Worm (Caenorhabditis elegans) whole organism, L1 larva: ENCODE results near the gene shk-1.

ENCODE experiments used
- C04F5.9 ChIP-seq: sonication (generic microtip); optimal IDR thresholded peaks from 2 replicates; lab custom pipeline; 2016; ENCODE audit warnings: missing genetic modification characterization, missing compliant biosample characterization
- C34B4.2 ChIP-seq: sonication (generic microtip); optimal IDR thresholded peaks from 2 replicates; lab custom pipeline; 2017; ENCODE audit warnings: mild to moderate bottlenecking, missing genetic modification characterization, missing compliant biosample characterization
- Y116A8C.19 ChIP-seq: sonication (generic microtip); optimal IDR thresholded peaks from 2 replicates; lab custom pipeline; 2016; ENCODE audit warnings: missing compliant biosample characterization, missing genetic modification characterization, borderline replicate concordance
- ceh-8 ChIP-seq: fragments of 200-800 bp; sonication (Bioruptor generic); optimal IDR thresholded peaks from 2 replicates; lab custom pipeline; 2018; ENCODE audit warnings: mild to moderate bottlenecking, missing genetic modification characterization, moderate library complexity, missing compliant biosample characterization
- ceh-88 ChIP-seq: fragments of 200-800 bp; sonication (Bioruptor generic); IDR thresholded peaks from 2 replicates; pipeline ENCODE4 v1.3.6; 2022; ENCODE audit warnings: missing genetic modification characterization, missing compliant biosample characterization
- ces-1 ChIP-seq: fragments of 150-350 bp; optimal IDR thresholded peaks from 2 replicates; lab custom pipeline; 2014; ENCODE audit warnings: missing biosample characterization, missing genetic modification reagents, missing genetic modification characterization
- dsc-1 ChIP-seq: sonication (generic microtip); optimal IDR thresholded peaks from 2 replicates; lab custom pipeline; 2016; ENCODE audit warnings: mild to moderate bottlenecking, missing genetic modification characterization, missing compliant biosample characterization
- efl-1 ChIP-seq, 4 experiments: fragments of 150-350 bp; optimal IDR thresholded peaks in 3 of 4; peaks in 1 of 4; 1 replicate in 1 of 4; 2 replicates in 3 of 4; lab custom pipeline; 2014; ENCODE audit warnings: missing biosample characterization in 2 of 4, missing genetic modification characterization in 2 of 4, missing genetic modification reagents in 2 of 4
- egl-13 ChIP-seq: sonication (generic microtip); optimal IDR thresholded peaks from 2 replicates; lab custom pipeline; 2016; ENCODE audit warnings: missing genotype, missing genetic modification reagents, missing genetic modification characterization, missing compliant biosample characterization
- elt-2 ChIP-seq: sonication (generic microtip); optimal IDR thresholded peaks from 2 replicates; lab custom pipeline; 2016; ENCODE audit warnings: missing genetic modification characterization, mild to moderate bottlenecking, inconsistent platforms, missing compliant biosample characterization, missing genetic modification reagents
- ets-5 ChIP-seq: fragments of 200-800 bp; sonication (Bioruptor generic); IDR thresholded peaks from 2 replicates; pipeline ENCODE4 v1.3.6; 2022; ENCODE audit warnings: missing genetic modification characterization, missing compliant biosample characterization
- hlh-17 ChIP-seq: fragments of 200-800 bp; sonication (Bioruptor generic); optimal IDR thresholded peaks from 2 replicates; lab custom pipeline; 2018; ENCODE audit warnings: missing genetic modification characterization, mild to moderate bottlenecking, missing compliant biosample characterization, moderate library complexity, borderline replicate concordance
- hlh-4 ChIP-seq: sonication (generic microtip); optimal IDR thresholded peaks from 2 replicates; lab custom pipeline; 2016; ENCODE audit warnings: mild to moderate bottlenecking, missing genetic modification characterization, missing compliant biosample characterization
- hpl-2 ChIP-seq: fragments of 150-350 bp; optimal IDR thresholded peaks from 2 replicates; lab custom pipeline; 2014; ENCODE audit warnings: missing biosample characterization, missing genetic modification reagents, missing genetic modification characterization
- jun-1 ChIP-seq: fragments of 150-350 bp; optimal IDR thresholded peaks from 2 replicates; lab custom pipeline; 2014; ENCODE audit warnings: missing biosample characterization, missing genetic modification reagents, missing genetic modification characterization
- lin-14 ChIP-seq: fragments of 200-800 bp; sonication (Bioruptor generic); optimal IDR thresholded peaks from 2 replicates; lab custom pipeline; 2018; ENCODE audit warnings: mild to moderate bottlenecking, missing genetic modification characterization, moderate library complexity, missing compliant biosample characterization
- lin-35 ChIP-seq, 2 experiments: fragments of 150-350 bp; optimal IDR thresholded peaks; 2 replicates each; lab custom pipeline; 2014; ENCODE audit warnings: missing biosample characterization in 2 of 2, missing genetic modification characterization in 2 of 2, missing genetic modification reagents in 2 of 2
- lir-3 ChIP-seq: sonication (generic microtip); optimal IDR thresholded peaks from 2 replicates; lab custom pipeline; 2016; ENCODE audit warnings: mild to moderate bottlenecking, missing genetic modification characterization, moderate library complexity, missing compliant biosample characterization; ENCODE audit not compliant: poor library complexity
- lsy-2 ChIP-seq, 2 experiments: fragments of 150-350 bp; optimal IDR thresholded peaks; 2 replicates each; lab custom pipeline; 2014; ENCODE audit warnings: missing biosample characterization in 2 of 2, missing genetic modification characterization in 2 of 2
- mab-9 ChIP-seq: fragments of 200-800 bp; sonication (Bioruptor generic); IDR thresholded peaks from 2 replicates; pipeline ENCODE4 v1.3.6; 2022; ENCODE audit warnings: missing genetic modification reagents, missing genetic modification characterization, missing compliant biosample characterization
- nhr-12 ChIP-seq: sonication (generic microtip); optimal IDR thresholded peaks from 2 replicates; lab custom pipeline; 2017; ENCODE audit warnings: missing biosample characterization, missing genetic modification characterization
- nhr-19 ChIP-seq: fragments of 200-800 bp; sonication (Bioruptor generic); conservative IDR thresholded peaks from 2 replicates; pipeline ENCODE4 v1.3.6; 2022; ENCODE audit warnings: missing genetic modification characterization, missing compliant biosample characterization
- nhr-20 ChIP-seq: sonication (generic microtip); optimal IDR thresholded peaks from 2 replicates; lab custom pipeline; 2016; ENCODE audit warnings: mild to moderate bottlenecking, missing genetic modification characterization, missing compliant biosample characterization
- nhr-237 ChIP-seq: fragments of 150-350 bp; optimal IDR thresholded peaks from 2 replicates; lab custom pipeline; 2014; ENCODE audit warnings: missing biosample characterization, missing genetic modification characterization
- nhr-28 ChIP-seq: fragments of 150-350 bp; optimal IDR thresholded peaks from 2 replicates; lab custom pipeline; 2014; ENCODE audit warnings: missing biosample characterization, missing genetic modification characterization
- nhr-71 ChIP-seq: sonication (generic microtip); optimal IDR thresholded peaks from 2 replicates; lab custom pipeline; 2016; ENCODE audit warnings: mild to moderate bottlenecking, missing genetic modification characterization, moderate library complexity, missing compliant biosample characterization
- nhr-77 ChIP-seq: fragments of 150-350 bp; optimal IDR thresholded peaks from 2 replicates; lab custom pipeline; 2014; ENCODE audit warnings: missing biosample characterization, missing genetic modification characterization
- nhr-85 ChIP-seq: sonication (generic microtip); peaks from one replicate; lab custom pipeline; 2016; ENCODE audit warnings: missing genetic modification characterization, inconsistent platforms, missing compliant biosample characterization
- nhr-90 ChIP-seq: sonication (generic microtip); optimal IDR thresholded peaks from 2 replicates; lab custom pipeline; 2016; ENCODE audit warnings: mild to moderate bottlenecking, missing genetic modification characterization, missing compliant biosample characterization; ENCODE audit not compliant: poor library complexity
- pqm-1 ChIP-seq: sonication (generic microtip); optimal IDR thresholded peaks from 3 replicates; lab custom pipeline; 2017; ENCODE audit warnings: missing biosample characterization, missing genetic modification characterization
- rnt-1 ChIP-seq: sonication (generic microtip); optimal IDR thresholded peaks from 2 replicates; lab custom pipeline; 2016; ENCODE audit warnings: mild to moderate bottlenecking, missing genetic modification characterization, moderate library complexity, missing compliant biosample characterization
- swsn-7 ChIP-seq: sonication (generic microtip); optimal IDR thresholded peaks from 2 replicates; lab custom pipeline; 2016; ENCODE audit warnings: missing genetic modification characterization, missing compliant biosample characterization
- tbx-2 ChIP-seq: sonication (generic microtip); optimal IDR thresholded peaks from 2 replicates; lab custom pipeline; 2016; ENCODE audit warnings: missing genetic modification characterization, missing compliant biosample characterization
- unc-30 ChIP-seq: sonication (generic microtip); optimal IDR thresholded peaks from 2 replicates; lab custom pipeline; 2017; ENCODE audit warnings: missing biosample characterization, missing genetic modification characterization
- unc-62 ChIP-seq: fragments of 150-350 bp; optimal IDR thresholded peaks from 2 replicates; lab custom pipeline; 2014; ENCODE audit warnings: missing biosample characterization, missing genetic modification reagents, missing genetic modification characterization
- unc-98 ChIP-seq: fragments of 200-800 bp; sonication (Bioruptor generic); IDR thresholded peaks from 2 replicates; pipeline ENCODE4 v1.3.6; 2022; ENCODE audit warnings: missing genetic modification characterization, missing compliant biosample characterization
- vab-15 ChIP-seq: sonication (generic microtip); optimal IDR thresholded peaks from 2 replicates; lab custom pipeline; 2017; ENCODE audit warnings: missing genotype, mild to moderate bottlenecking, missing genetic modification characterization, missing compliant biosample characterization
- xbp-1 ChIP-seq: sonication (generic microtip); optimal IDR thresholded peaks from 2 replicates; lab custom pipeline; 2016; ENCODE audit warnings: missing genetic modification characterization, missing compliant biosample characterization
- zip-4 ChIP-seq: fragments of 200-800 bp; sonication (Bioruptor generic); optimal IDR thresholded peaks from 2 replicates; lab custom pipeline; 2018; ENCODE audit warnings: mild to moderate bottlenecking, missing genetic modification characterization, moderate library complexity, missing compliant biosample characterization

The shk-1 gene

DNA sequence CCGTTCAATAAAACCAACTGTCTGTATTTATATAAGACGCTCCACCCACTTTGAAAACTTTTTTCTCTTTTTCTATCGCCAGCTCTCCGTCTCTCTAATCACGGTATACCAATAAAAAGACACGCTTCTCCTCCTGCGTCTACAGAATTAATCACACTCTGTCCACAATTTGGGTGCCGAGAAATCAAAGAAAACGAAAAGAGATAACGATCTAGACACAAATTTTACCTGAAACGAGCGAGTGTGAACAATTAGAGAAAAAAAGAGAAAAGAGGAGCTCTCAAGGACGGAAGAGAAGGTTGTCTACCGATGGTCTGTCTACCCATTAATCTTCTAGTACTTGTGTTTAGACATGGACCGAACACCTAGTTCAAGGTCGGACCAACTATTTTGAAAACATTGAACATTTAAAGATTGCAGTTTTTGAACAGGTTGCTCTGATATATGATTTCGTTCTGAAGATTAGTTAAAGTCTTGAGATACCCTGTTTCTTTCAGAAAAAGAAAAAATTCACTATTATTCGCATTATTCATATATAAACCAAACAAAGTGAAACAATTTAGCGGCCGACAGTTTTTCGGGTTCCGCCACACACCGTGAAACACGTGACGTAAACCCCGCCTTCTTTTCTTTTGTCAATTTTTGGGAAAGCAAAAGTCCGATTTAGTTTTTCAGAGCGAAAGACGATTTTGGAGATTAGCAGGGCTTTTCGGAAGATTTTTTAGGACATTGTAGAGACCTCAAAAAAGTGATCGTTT lies 29.5 kb downstream of the shk-1 start, which contains the start of gene cyp-13A2 (continued):
- TF ChIP-seq jun-1 (tag; lab: Kevin White, UChicago) (no peak), Y116A8C.19 (tag; lab: Kevin White, UChicago) (no peak), rnt-1 (peak; percentile 75), unc-98 (GFP tag; lab: Robert Waterston, UW) (no peak), hpl-2 (GFP tag; lab: Kevin White, UChicago) (no peak), ces-1 (GFP tag; lab: Kevin White, UChicago) (no peak), egl-13 (no peak), C34B4.2 (no peak), dsc-1 (tag; lab: Kevin White, UChicago) (no peak), zip-4 (GFP tag; lab: Kevin White, UChicago) (no peak), C04F5.9 (no peak), unc-62 (GFP tag; lab: Kevin White, UChicago) (no peak)
- TF ChIP-seq, all 84 proteins: peak for 28

DNA sequence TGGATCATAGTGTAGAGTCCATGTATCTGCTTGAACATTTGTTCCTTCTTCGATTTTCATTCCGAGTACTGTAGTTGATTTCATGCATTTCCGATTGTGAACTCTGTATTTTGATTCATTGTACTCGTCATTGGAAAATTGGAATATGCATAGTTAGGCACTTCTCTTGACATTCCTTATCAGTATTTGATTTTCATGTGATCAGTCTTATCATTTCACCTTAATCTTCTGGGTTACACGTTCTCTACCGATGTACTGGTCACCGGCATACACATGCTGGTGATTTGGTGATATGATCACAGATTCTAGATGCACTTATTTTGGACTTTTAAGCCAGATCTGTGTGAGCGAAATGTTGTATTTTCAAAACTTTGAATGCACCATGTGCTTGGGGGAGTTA lies 33.2 kb downstream of the shk-1 start:
- peak; percentile 14 for TF ChIP-seq nhr-90 (tag; lab: Kevin White, UChicago)
- no peak for TF ChIP-seq vab-15 (tag; lab: Kevin White, UChicago)
- no peak for TF ChIP-seq xbp-1 (tag; lab: Kevin White, UChicago)
- TF ChIP-seq lin-14 (GFP tag; lab: Kevin White, UChicago) = peak; percentile 31
- TF ChIP-seq nhr-19 (GFP tag; lab: Robert Waterston, UW) = no peak
- TF ChIP-seq lsy-2 (tag; optimal IDR thresholded peaks at IDR 0.05; lab: Kevin White, UChicago) = no peak
- no peak for TF ChIP-seq rnt-1
- TF ChIP-seq ets-5 = no peak
- TF ChIP-seq nhr-20 (tag; lab: Kevin White, UChicago) = peak; percentile 62
- TF ChIP-seq nhr-237 = no peak
- TF ChIP-seq pqm-1 (tag; lab: Kevin White, UChicago) = peak; percentile 81
- no peak for TF ChIP-seq swsn-7 (tag; lab: Kevin White, UChicago)
- no peak for TF ChIP-seq unc-30 (tag; lab: Kevin White, UChicago)
- TF ChIP-seq dsc-1 (tag; lab: Kevin White, UChicago) = no peak
- TF ChIP-seq nhr-71 (tag; lab: Kevin White, UChicago) = peak; percentile 40
- no peak for TF ChIP-seq nhr-85
- TF ChIP-seq efl-1 (optimal IDR thresholded peaks at IDR 0.05; lab: Kevin White, UChicago) = no peak
- peak in 1 of 2 experiments; percentile 4 for TF ChIP-seq efl-1 (GFP tag; optimal IDR thresholded peaks at IDR 0.05 in 1 of 2; lab: Kevin White, UChicago)
- TF ChIP-seq elt-2 (tag; lab: Kevin White, UChicago) = peak; percentile 95
- TF ChIP-seq C34B4.2 = no peak
- TF ChIP-seq jun-1 (tag; lab: Kevin White, UChicago) = peak; percentile 32
- no peak for TF ChIP-seq lir-3 (tag; lab: Kevin White, UChicago)
- TF ChIP-seq lin-35 (GFP tag; optimal IDR thresholded peaks at IDR 0.05; lab: Kevin White, UChicago) = peak in 1 of 2 experiments; percentile 45

DNA sequence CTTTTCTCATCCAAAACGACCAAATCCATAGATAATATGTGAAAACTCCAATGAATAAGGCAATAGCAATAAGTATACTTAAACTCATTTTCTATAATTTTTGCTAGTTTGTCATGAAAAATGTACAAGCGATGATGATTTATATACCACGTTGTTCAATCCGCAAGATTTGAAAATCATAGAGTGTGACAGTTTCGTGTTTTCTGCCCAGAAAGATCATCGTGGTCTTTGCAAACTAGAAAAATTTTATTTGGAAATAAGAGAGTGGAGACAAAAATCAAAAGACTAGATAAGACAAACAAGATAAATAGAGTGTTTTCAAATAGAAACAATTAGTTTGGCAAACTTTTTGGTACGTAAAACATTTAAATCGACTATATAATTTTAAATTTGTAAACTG lies 35.2 kb downstream of the shk-1 start, which contains the start of gene cyp-13A3:
Gene cyp-13A3 (minus strand): TSS at position 101 of the 400 bp plus-strand sequence.
- TF ChIP-seq swsn-7 (tag; lab: Kevin White, UChicago) (no peak), unc-98 (GFP tag; lab: Robert Waterston, UW) (no peak), nhr-28 (tag; lab: Kevin White, UChicago) (no peak), nhr-20 (tag; lab: Kevin White, UChicago) (peak; percentile 70), lsy-2 (tag; optimal IDR thresholded peaks at IDR 0.05; lab: Kevin White, UChicago) (no peak)
- TF ChIP-seq, all 84 proteins: peak for 1

DNA sequence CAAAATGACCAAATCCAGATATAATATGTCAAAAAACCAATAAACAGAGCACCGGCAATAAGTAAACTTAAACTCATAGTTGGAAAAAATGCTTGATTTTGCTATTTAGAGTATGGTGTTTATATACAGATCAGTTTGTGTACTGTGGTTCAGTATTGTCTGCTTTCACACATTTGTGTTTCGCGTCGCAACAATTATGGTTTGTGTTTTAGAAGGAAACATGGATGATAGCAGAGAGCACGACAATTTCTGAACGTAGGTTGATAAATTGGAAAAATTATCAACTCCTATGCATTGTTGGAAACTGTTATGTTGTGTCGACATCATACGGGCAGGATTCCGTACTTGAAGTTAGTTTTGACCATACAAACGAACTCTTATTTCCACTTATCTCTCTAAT lies 39.6 kb downstream of the shk-1 start, which contains the start of gene cyp-13A4:
Gene cyp-13A4 (minus strand): TSS at position 77 of the 400 bp plus-strand sequence.
- TF ChIP-seq hlh-4 (no peak), unc-98 (GFP tag; lab: Robert Waterston, UW) (no peak), zip-4 (GFP tag; lab: Kevin White, UChicago) (no peak), hlh-17 (GFP tag; lab: Kevin White, UChicago) (no peak), ceh-8 (no peak), nhr-77 (tag; lab: Kevin White, UChicago) (no peak), ceh-88 (GFP tag; lab: Robert Waterston, UW) (no peak), egl-13 (no peak), nhr-12 (no peak), mab-9 (GFP tag; lab: Robert Waterston, UW) (no peak), tbx-2 (tag; lab: Kevin White, UChicago) (no peak)
- TF ChIP-seq, all 84 proteins: peak for 0
